Fruit fly (Drosophila melanogaster) whole organism, wandering third instar larva: ENCODE data around the gene CG8202.

ENCODE experiments used
- GATAd ChIP-seq: sonication (Bioruptor generic); optimal IDR thresholded peaks from 2 replicates; lab custom pipeline; 2016; ENCODE audit warnings: missing biosample characterization, missing genetic modification characterization
- Vsx2 ChIP-seq: fragments of 200-300, 225-300 bp; sonication (Bioruptor generic); optimal IDR thresholded peaks from 2 replicates; lab custom pipeline; 2018; ENCODE audit warnings: missing biosample characterization, missing genetic modification characterization; ENCODE audit not compliant: partially characterized antibody
- dsf ChIP-seq: sonication (Bioruptor generic); optimal IDR thresholded peaks from 2 replicates; lab custom pipeline; 2016; ENCODE audit warnings: missing biosample characterization, missing genetic modification characterization, borderline replicate concordance

DNA sequence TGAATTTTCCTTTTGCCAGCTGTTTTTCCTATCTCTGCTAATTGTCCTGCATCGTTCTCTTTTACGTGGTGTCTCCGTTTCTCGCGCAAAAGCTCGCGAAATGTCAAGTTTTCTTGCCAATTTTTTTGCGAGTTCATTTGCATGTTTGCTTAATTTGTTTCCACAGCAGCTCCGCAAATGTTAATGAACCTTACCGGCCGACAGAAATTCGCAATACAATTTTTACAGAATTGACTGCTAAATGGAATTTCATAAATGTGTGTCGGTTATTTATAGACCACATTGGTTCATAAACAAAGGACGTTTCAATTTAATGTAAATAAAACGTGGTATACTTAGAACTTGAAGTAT, 16.9 kb downstream of the CG8202 start:
- TF ChIP-seq Vsx2 (GFP tag; lab: Kevin White, UChicago) (no peak), dsf (GFP tag; lab: Kevin White, UChicago) (no peak), GATAd (GFP tag; lab: Kevin White, UChicago) (no peak)
